Fruit fly (Drosophila melanogaster) whole organism, embryonic: Measurements from ENCODE around the gene Pvf1.

Experiments used
- Abd-B ChIP-seq: fragments of 200-800 bp; sonication (Bioruptor generic); optimal IDR thresholded peaks from 2 replicates; lab custom pipeline; 2018; ENCODE audit warnings: missing biosample characterization, mild to moderate bottlenecking, missing genetic modification characterization, moderate library complexity
- Antp ChIP-seq: fragments of 200-800 bp; sonication (Bioruptor generic); optimal IDR thresholded peaks from 3 replicates; lab custom pipeline; 2016; ENCODE audit warnings: missing biosample characterization, missing genetic modification characterization
- CG12219 ChIP-seq: fragments of 200-800 bp; sonication (Bioruptor generic); optimal IDR thresholded peaks from 3 replicates; lab custom pipeline; 2018; ENCODE audit warnings: missing biosample characterization, mild to moderate bottlenecking, missing genetic modification characterization
- CG12299 ChIP-seq: fragments of 200-800 bp; sonication (Bioruptor generic); optimal IDR thresholded peaks from 2 replicates; lab custom pipeline; 2018; ENCODE audit warnings: missing biosample characterization, mild to moderate bottlenecking, missing genetic modification characterization
- CG14860 ChIP-seq: fragments of 200-800 bp; sonication (Bioruptor generic); IDR thresholded peaks from 3 replicates; pipeline ENCODE4 v1.3.6; 2022; ENCODE audit warnings: missing biosample characterization, missing genetic modification characterization; ENCODE audit not compliant: partially characterized antibody
- CG1529 ChIP-seq: fragments of 200-800 bp; sonication (Bioruptor generic); optimal IDR thresholded peaks from 3 replicates; lab custom pipeline; 2018; ENCODE audit warnings: missing biosample characterization, missing genetic modification characterization
- CG17361 ChIP-seq: fragments of 200-800 bp; sonication (Bioruptor generic); IDR thresholded peaks from 3 replicates; pipeline ENCODE4 v1.3.6; 2022; ENCODE audit warnings: missing biosample characterization, missing genetic modification characterization
- CG17568 ChIP-seq: fragments of 200-800 bp; sonication (Bioruptor generic); optimal IDR thresholded peaks from 2 replicates; lab custom pipeline; 2018; ENCODE audit warnings: missing biosample characterization, mild to moderate bottlenecking, missing genetic modification characterization, moderate library complexity
- CG18764 ChIP-seq: fragments of 200-800 bp; sonication (Bioruptor generic); optimal IDR thresholded peaks from 3 replicates; lab custom pipeline; 2016; ENCODE audit warnings: missing biosample characterization, missing genetic modification characterization
- CG33557 ChIP-seq: fragments of 200-800 bp; sonication (Bioruptor generic); optimal IDR thresholded peaks from 2 replicates; lab custom pipeline; 2019; ENCODE audit warnings: missing biosample characterization, mild to moderate bottlenecking, missing genetic modification characterization, moderate library complexity
- CG5953 ChIP-seq: fragments of 200-800 bp; sonication (Bioruptor generic); IDR thresholded peaks from 2 replicates; pipeline ENCODE4 v1.3.6; 2022; ENCODE audit warnings: missing biosample characterization, missing genetic modification characterization
- CG6683 ChIP-seq: fragments of 200-800 bp; sonication (Bioruptor generic); optimal IDR thresholded peaks from 2 replicates; lab custom pipeline; 2017; ENCODE audit warnings: missing biosample characterization, mild to moderate bottlenecking, missing genetic modification characterization, missing genetic modification reagents
- CG7372 ChIP-seq: fragments of 200-800 bp; sonication (Bioruptor generic); IDR thresholded peaks from 2 replicates; pipeline ENCODE4 v1.3.6; 2022; ENCODE audit warnings: missing biosample characterization, missing genetic modification characterization
- CG7963 ChIP-seq: fragments of 200-800 bp; sonication (Bioruptor generic); IDR thresholded peaks from 3 replicates; pipeline ENCODE4 v1.3.6; 2022; ENCODE audit warnings: missing biosample characterization, missing genetic modification characterization; ENCODE audit not compliant: partially characterized antibody
- CG8478 ChIP-seq: fragments of >200 bp; optimal IDR thresholded peaks from 2 replicates; lab custom pipeline; 2018
- Camta ChIP-seq: fragments of 200-800 bp; sonication (Bioruptor generic); optimal IDR thresholded peaks from 2 replicates; lab custom pipeline; 2016; ENCODE audit warnings: missing biosample characterization, missing genetic modification characterization
- CkIIα-i1 ChIP-seq: fragments of 200-800 bp; sonication (Bioruptor generic); IDR thresholded peaks from 2 replicates; pipeline ENCODE4 v1.3.6; 2022; ENCODE audit warnings: missing biosample characterization, missing genetic modification characterization
- Dref ChIP-seq: fragments of 200-800 bp; sonication (Bioruptor generic); IDR thresholded peaks from 2 replicates; pipeline ENCODE4 v1.3.6; 2022; ENCODE audit warnings: missing biosample characterization, missing genetic modification characterization
- Eip74EF ChIP-seq, 2 experiments: fragments of 200-800 bp in 1 of 2; fragments of >200 bp in 1 of 2; sonication (Bioruptor generic) in 1 of 2; optimal IDR thresholded peaks; 2 replicates each; lab custom pipeline; 2017 to 2019; ENCODE audit warnings: missing biosample characterization in 2 of 2, missing genetic modification characterization in 2 of 2, mild to moderate bottlenecking in 1 of 2, moderate library complexity in 1 of 2
- Fer2 ChIP-seq: fragments of 200-800 bp; sonication (Bioruptor generic); optimal IDR thresholded peaks from 2 replicates; lab custom pipeline; 2018; ENCODE audit warnings: missing biosample characterization, mild to moderate bottlenecking, missing genetic modification characterization, moderate library complexity
- HmgD ChIP-seq: fragments of 200-800 bp; sonication (Bioruptor generic); optimal IDR thresholded peaks from 3 replicates; lab custom pipeline; 2016; ENCODE audit warnings: missing biosample characterization, missing genetic modification characterization
- Hsf ChIP-seq: fragments of 200-800 bp; sonication (Bioruptor generic); optimal IDR thresholded peaks from 3 replicates; lab custom pipeline; 2016; ENCODE audit warnings: missing biosample characterization, missing genetic modification characterization
- NK7.1 ChIP-seq: fragments of 200-800 bp; sonication (Bioruptor generic); optimal IDR thresholded peaks from 3 replicates; lab custom pipeline; 2016; ENCODE audit warnings: missing biosample characterization, missing genetic modification characterization
- Sry-β ChIP-seq: fragments of 200-800 bp; sonication (Bioruptor generic); optimal IDR thresholded peaks from 2 replicates; lab custom pipeline; 2018; ENCODE audit warnings: missing biosample characterization, mild to moderate bottlenecking, missing genetic modification characterization, moderate library complexity
- ap ChIP-seq: fragments of 200-800 bp; sonication (Bioruptor generic); IDR thresholded peaks from 2 replicates; pipeline ENCODE4 v1.3.6; 2022; ENCODE audit warnings: missing biosample characterization, missing genetic modification characterization
- br ChIP-seq: fragments of >200 bp; optimal IDR thresholded peaks from 2 replicates; lab custom pipeline; 2017
- bsh ChIP-seq, 2 experiments: fragments of 200-800 bp; sonication (Bioruptor generic); optimal IDR thresholded peaks; 2 replicates each; lab custom pipeline; 2017 to 2018; ENCODE audit warnings: mild to moderate bottlenecking in 2 of 2, missing biosample characterization in 2 of 2, missing genetic modification characterization in 2 of 2, moderate library complexity in 1 of 2
- corto ChIP-seq: fragments of 200-800 bp; sonication (Bioruptor generic); optimal IDR thresholded peaks from 2 replicates; lab custom pipeline; 2016; ENCODE audit warnings: missing biosample characterization, mild to moderate bottlenecking, missing genetic modification characterization, moderate library complexity
- crp ChIP-seq, 2 experiments: fragments of 200-800 bp; sonication (Bioruptor generic); optimal IDR thresholded peaks; 2 replicates in 1 of 2; 3 replicates in 1 of 2; lab custom pipeline; 2017; ENCODE audit warnings: missing biosample characterization in 2 of 2, missing genetic modification characterization in 2 of 2, mild to moderate bottlenecking in 1 of 2, moderate library complexity in 1 of 2
- disco-r ChIP-seq: fragments of 200-800 bp; sonication (Bioruptor generic); optimal IDR thresholded peaks from 2 replicates; lab custom pipeline; 2016; ENCODE audit warnings: missing biosample characterization, missing genetic modification characterization
- ewg ChIP-seq: fragments of 200-800 bp; sonication (Bioruptor generic); optimal IDR thresholded peaks from 3 replicates; lab custom pipeline; 2017; ENCODE audit warnings: mild to moderate bottlenecking, missing biosample characterization, missing genetic modification reagents, missing genetic modification characterization
- ftz-f1 ChIP-seq: fragments of 200-800 bp; sonication (Bioruptor generic); optimal IDR thresholded peaks from 2 replicates; lab custom pipeline; 2016; ENCODE audit warnings: missing biosample characterization, missing genetic modification characterization
- fu2 ChIP-seq: fragments of 200-800 bp; sonication (Bioruptor generic); optimal IDR thresholded peaks from 2 replicates; lab custom pipeline; 2016; ENCODE audit warnings: missing biosample characterization, missing genetic modification characterization
- gcm ChIP-seq: fragments of 200-800 bp; sonication (Bioruptor generic); optimal IDR thresholded peaks from 2 replicates; lab custom pipeline; 2019; ENCODE audit warnings: missing biosample characterization, mild to moderate bottlenecking, missing genetic modification characterization, moderate library complexity
- grau ChIP-seq: fragments of 200-800 bp; optimal IDR thresholded peaks from 3 replicates; lab custom pipeline; 2019; ENCODE audit warnings: missing biosample characterization, mild to moderate bottlenecking, missing genetic modification characterization, moderate library complexity
- gro ChIP-seq: fragments of 200-800 bp; sonication (Bioruptor generic); optimal IDR thresholded peaks from 2 replicates; lab custom pipeline; 2016; ENCODE audit warnings: missing biosample characterization, missing genetic modification characterization
- hbn ChIP-seq: fragments of 200-800 bp; sonication (Bioruptor generic); IDR thresholded peaks from 2 replicates; pipeline ENCODE4 v1.3.6; 2022; ENCODE audit warnings: missing biosample characterization, missing genetic modification characterization; ENCODE audit not compliant: partially characterized antibody
- her ChIP-seq: fragments of 200-800 bp; sonication (Bioruptor generic); optimal IDR thresholded peaks from 2 replicates; lab custom pipeline; 2016; ENCODE audit warnings: missing biosample characterization, missing genetic modification characterization
- luna ChIP-seq: fragments of 200-800 bp; sonication (Bioruptor generic); optimal IDR thresholded peaks from 2 replicates; lab custom pipeline; 2016; ENCODE audit warnings: missing biosample characterization, missing genetic modification characterization
- onecut ChIP-seq: fragments of 200-800 bp; sonication (Bioruptor generic); IDR thresholded peaks from 2 replicates; pipeline ENCODE4 v1.3.6; 2022; ENCODE audit warnings: missing biosample characterization, missing genetic modification characterization
- otp ChIP-seq: fragments of 200-800 bp; sonication (Bioruptor generic); IDR thresholded peaks from 3 replicates; pipeline ENCODE4, ENCODE4 v1.3.6; 2022; ENCODE audit warnings: missing biosample characterization, missing genetic modification characterization
- peb ChIP-seq: fragments of 200-800 bp; sonication (Bioruptor generic); IDR thresholded peaks from 2 replicates; pipeline ENCODE4 v1.3.6; 2022; ENCODE audit warnings: missing biosample characterization, missing genetic modification characterization
- pzg ChIP-seq: fragments of 200-800 bp; sonication (Bioruptor generic); optimal IDR thresholded peaks from 3 replicates; lab custom pipeline; 2018; ENCODE audit warnings: missing biosample characterization, mild to moderate bottlenecking, missing genetic modification characterization, moderate library complexity
- ranshi ChIP-seq: fragments of 200-800 bp; sonication (Bioruptor generic); IDR thresholded peaks from 2 replicates; pipeline ENCODE4 v1.3.6; 2022; ENCODE audit warnings: missing biosample characterization, missing genetic modification characterization
- ro ChIP-seq: fragments of 200-800 bp; sonication (Bioruptor generic); IDR thresholded peaks from 2 replicates; pipeline ENCODE4 v1.3.6; 2022; ENCODE audit warnings: missing biosample characterization, missing genetic modification characterization
- sens-2 ChIP-seq: fragments of 200-800 bp; sonication (Bioruptor generic); IDR thresholded peaks from 2 replicates; pipeline ENCODE4 v1.3.6; 2022; ENCODE audit warnings: missing biosample characterization, missing genetic modification characterization
- sima ChIP-seq: fragments of 200-800 bp; sonication (Bioruptor generic); optimal IDR thresholded peaks from 2 replicates; lab custom pipeline; 2016; ENCODE audit warnings: missing biosample characterization, missing genetic modification characterization

Pvf1 gene

DNA sequence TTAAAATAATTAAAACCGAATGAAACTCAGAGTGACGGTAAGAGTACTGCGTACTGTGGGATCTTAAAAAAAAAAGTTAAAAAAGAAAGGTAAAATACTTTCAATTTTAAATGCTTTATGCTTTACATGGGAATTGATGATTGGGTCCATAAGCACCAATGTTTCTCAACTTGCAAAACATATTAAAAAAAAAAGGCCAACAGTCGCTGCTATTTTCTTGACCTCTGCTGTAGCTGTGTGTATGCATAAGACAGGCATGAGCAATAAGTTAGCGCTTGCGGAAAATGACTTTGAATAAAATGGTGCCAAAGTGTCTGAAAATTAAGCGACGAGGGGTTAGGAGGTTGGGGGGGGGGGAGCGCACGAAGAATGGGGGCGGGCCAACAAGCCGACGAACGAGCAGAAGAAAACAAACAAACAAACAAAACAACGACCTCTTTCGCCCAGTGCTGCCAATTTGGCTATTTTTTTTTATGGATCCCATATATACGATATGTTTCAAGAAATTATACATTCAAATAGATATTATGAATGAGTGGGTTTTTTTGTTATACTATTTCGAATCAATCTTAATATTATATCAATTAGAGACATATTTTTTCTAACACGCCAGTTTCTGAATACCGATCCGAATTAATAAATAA is 37.1 kb downstream of the Pvf1 start (continued):
- peak; percentile 16 for TF ChIP-seq ewg (GFP tag; lab: Kevin White, UChicago)
- TF ChIP-seq grau (tag; lab: Kevin White, UChicago): no peak
- TF ChIP-seq CG17568 (GFP tag; lab: Kevin White, UChicago): no peak
- no peak for TF ChIP-seq CG12299 (tag; lab: Kevin White, UChicago)
- TF ChIP-seq gcm (GFP tag; lab: Kevin White, UChicago): peak; percentile 7
- TF ChIP-seq Camta: peak; percentile 42
- no peak for TF ChIP-seq CG1529 (GFP tag; lab: Kevin White, UChicago)
- no peak for TF ChIP-seq CG6683 (GFP tag; lab: Kevin White, UChicago)
- 0 out of 2 replicates have a peak, but pooled peaks have one; percentile 8 for TF ChIP-seq CG7372 (GFP tag; lab: Robert Waterston, UW)
- TF ChIP-seq hbn (GFP tag; lab: Robert Waterston, UW): no peak
- TF ChIP-seq br: no peak
- no peak for TF ChIP-seq HmgD (GFP tag; lab: Kevin White, UChicago)
- TF ChIP-seq ro: no peak
- TF ChIP-seq CG7963 (GFP tag; lab: Robert Waterston, UW): no peak
- TF ChIP-seq pzg (GFP tag; lab: Kevin White, UChicago): no peak
- TF ChIP-seq luna (GFP tag; lab: Kevin White, UChicago): no peak
- TF ChIP-seq CG17361 (GFP tag; lab: Robert Waterston, UW): peak; percentile 51; the same call in 2 of the 3 replicates
- no peak for TF ChIP-seq CkIIα-i1
- TF ChIP-seq corto (GFP tag; lab: Kevin White, UChicago): no peak
- peak; percentile 9 for TF ChIP-seq NK7.1 (GFP tag; lab: Kevin White, UChicago)
- TF ChIP-seq Dref (GFP tag; lab: Robert Waterston, UW): no peak
- no peak for TF ChIP-seq CG8478
- peak; percentile 5 for TF ChIP-seq gro (GFP tag; lab: Kevin White, UChicago)
- peak; percentile 36 to 50 for TF ChIP-seq bsh (GFP tag; optimal IDR thresholded peaks at IDR 0.05; lab: Kevin White, UChicago)
- TF ChIP-seq fu2 (GFP tag; lab: Kevin White, UChicago): no peak
- TF ChIP-seq CG14860: no peak
- TF ChIP-seq ranshi (GFP tag; lab: Robert Waterston, UW): peak; percentile 63; the same call in 1 of the 2 replicates
- no peak for TF ChIP-seq crp (GFP tag; optimal IDR thresholded peaks at IDR 0.05; lab: Kevin White, UChicago)
- TF ChIP-seq CG5953 (GFP tag; lab: Robert Waterston, UW): 0 out of 2 replicates have a peak, but pooled peaks have one; percentile 36
- peak; percentile 41 for TF ChIP-seq Antp (GFP tag; lab: Kevin White, UChicago)
- TF ChIP-seq her (GFP tag; lab: Kevin White, UChicago): no peak
- no peak for TF ChIP-seq sima (GFP tag; lab: Kevin White, UChicago)
- peak; percentile 78 for TF ChIP-seq Sry-β (GFP tag; lab: Kevin White, UChicago)
- 0 out of 3 replicates have a peak, but pooled peaks have one; percentile 41 for TF ChIP-seq otp (GFP tag; lab: Robert Waterston, UW)
- peak; percentile 41 for TF ChIP-seq Hsf (GFP tag; lab: Kevin White, UChicago)
- TF ChIP-seq Eip74EF (GFP tag; optimal IDR thresholded peaks at IDR 0.05; lab: Kevin White, UChicago): peak in 1 of 2 experiments; percentile 35
- TF ChIP-seq ftz-f1 (GFP tag; lab: Kevin White, UChicago): no peak
- TF ChIP-seq peb: no peak
- TF ChIP-seq onecut: peak; percentile 39; the same call in 1 of the 2 replicates
- peak; percentile 50 for TF ChIP-seq CG18764
- no peak; the same call in 1 of the 2 replicates for TF ChIP-seq sens-2
- TF ChIP-seq Fer2 (tag; lab: Kevin White, UChicago): no peak
- no peak for TF ChIP-seq CG12219 (GFP tag; lab: Kevin White, UChicago)
- TF ChIP-seq CG33557 (GFP tag; lab: Kevin White, UChicago): no peak
- TF ChIP-seq Abd-B: no peak
- no peak for TF ChIP-seq disco-r (GFP tag; lab: Kevin White, UChicago)
- TF ChIP-seq ap: peak; percentile 42; the same call in 1 of the 2 replicates
